Worm (Caenorhabditis elegans) whole organism, L4 larva: ENCODE data around the gene rla-2.

ENCODE experiments used
- F10B5.3 ChIP-seq: sonication (generic microtip); optimal IDR thresholded peaks from 2 replicates; lab custom pipeline; 2016; ENCODE audit warnings: mild to moderate bottlenecking, missing genetic modification characterization, missing compliant biosample characterization
- Y105C5A.15 ChIP-seq: fragments of 200-800 bp; sonication (Bioruptor generic); IDR thresholded peaks from 2 replicates; pipeline ENCODE4 v1.3.6; 2022; ENCODE audit warnings: missing genetic modification characterization, missing compliant biosample characterization
- aha-1 ChIP-seq: fragments of 150-350 bp; peaks from one replicate; lab custom pipeline; 2014; ENCODE audit warnings: missing biosample characterization, missing genetic modification characterization
- aly-2 ChIP-seq: sonication (generic microtip); optimal IDR thresholded peaks from 2 replicates; lab custom pipeline; 2018; ENCODE audit warnings: missing biosample characterization, missing genetic modification characterization
- ama-1 ChIP-seq: fragments of 150-350 bp; optimal IDR thresholded peaks from 2 replicates; lab custom pipeline; 2014; ENCODE audit warnings: inconsistent platforms, mixed read lengths
- attf-4 ChIP-seq: sonication (generic microtip); optimal IDR thresholded peaks from 3 replicates; lab custom pipeline; 2017; ENCODE audit warnings: missing biosample characterization, missing genetic modification characterization
- ceh-20 ChIP-seq: fragments of 200-800 bp; sonication (Bioruptor generic); IDR thresholded peaks from 2 replicates; pipeline ENCODE4 v1.3.6; 2022; ENCODE audit warnings: missing genetic modification reagents, missing genetic modification characterization, missing compliant biosample characterization
- ceh-28 ChIP-seq: fragments of 150-350 bp; optimal IDR thresholded peaks from 2 replicates; lab custom pipeline; 2014; ENCODE audit warnings: missing biosample characterization, missing genetic modification reagents, missing genetic modification characterization
- ceh-32 ChIP-seq: sonication (generic microtip); optimal IDR thresholded peaks from 2 replicates; lab custom pipeline; 2016; ENCODE audit warnings: mild to moderate bottlenecking, missing genetic modification characterization, missing compliant biosample characterization; ENCODE audit not compliant: poor library complexity
- daf-12 ChIP-seq: fragments of 150-350 bp; optimal IDR thresholded peaks from 2 replicates; lab custom pipeline; 2014; ENCODE audit warnings: missing biosample characterization, missing genetic modification reagents, missing genetic modification characterization
- daf-16 ChIP-seq, 3 experiments: sonication (generic microtip); optimal IDR thresholded peaks; 2 replicates each; lab custom pipeline; 2016 to 2017; ENCODE audit warnings: missing genetic modification characterization in 3 of 3, missing genetic modification reagents in 3 of 3, mild to moderate bottlenecking in 2 of 3, missing compliant biosample characterization in 2 of 3, missing biosample characterization in 1 of 3, moderate library complexity in 1 of 3
- daf-8 ChIP-seq: fragments of 200-800 bp; sonication (Bioruptor generic); IDR thresholded peaks from 2 replicates; pipeline ENCODE4 v1.3.6; 2022; ENCODE audit warnings: missing genetic modification characterization, missing compliant biosample characterization
- dmd-6 ChIP-seq: fragments of 200-800 bp; sonication (Bioruptor generic); IDR thresholded peaks from 2 replicates; pipeline ENCODE4 v1.3.6; 2022; ENCODE audit warnings: missing genetic modification reagents, missing genetic modification characterization, missing compliant biosample characterization
- egl-27 ChIP-seq: sonication (generic microtip); optimal IDR thresholded peaks from 3 replicates; lab custom pipeline; 2017; ENCODE audit warnings: missing biosample characterization, missing genetic modification reagents, missing genetic modification characterization
- egl-43 ChIP-seq: fragments of 200-800 bp; sonication (Bioruptor generic); IDR thresholded peaks from 2 replicates; pipeline ENCODE4 v1.3.6; 2022; ENCODE audit warnings: missing genetic modification reagents, missing genetic modification characterization, missing compliant biosample characterization
- gei-8 ChIP-seq: fragments of 200-800 bp; sonication (Bioruptor generic); optimal IDR thresholded peaks from 2 replicates; lab custom pipeline; 2018; ENCODE audit warnings: mild to moderate bottlenecking, missing genetic modification characterization, missing compliant biosample characterization
- hlh-30 ChIP-seq: sonication (generic microtip); optimal IDR thresholded peaks from 2 replicates; lab custom pipeline; 2017; ENCODE audit warnings: antibody characterized with exemption, mild to moderate bottlenecking, missing genetic modification characterization, missing compliant biosample characterization; ENCODE audit not compliant: insufficient read depth
- jun-1 ChIP-seq: fragments of 150-350 bp; optimal IDR thresholded peaks from 2 replicates; lab custom pipeline; 2014; ENCODE audit warnings: missing biosample characterization, missing genetic modification reagents, missing genetic modification characterization
- lin-1 ChIP-seq: fragments of 200-800 bp; sonication (Bioruptor generic); IDR thresholded peaks from 2 replicates; pipeline ENCODE4 v1.3.6; 2022; ENCODE audit warnings: missing genetic modification reagents, missing genetic modification characterization, missing compliant biosample characterization
- lin-15B ChIP-seq: fragments of 150-350 bp; sonication (generic microtip); optimal IDR thresholded peaks from 3 replicates; lab custom pipeline; 2014; ENCODE audit warnings: missing biosample characterization, missing genetic modification characterization
- lin-38 ChIP-seq: fragments of 200-800 bp; sonication (Bioruptor generic); IDR thresholded peaks from 2 replicates; pipeline ENCODE4 v1.3.6; 2022; ENCODE audit warnings: missing genetic modification reagents, missing genetic modification characterization, missing compliant biosample characterization
- lin-39 ChIP-seq: fragments of 150-350 bp; optimal IDR thresholded peaks from 2 replicates; lab custom pipeline; 2014; ENCODE audit warnings: missing biosample characterization, missing genetic modification reagents, missing genetic modification characterization
- lir-3 ChIP-seq: sonication (generic microtip); optimal IDR thresholded peaks from 2 replicates; lab custom pipeline; 2016; ENCODE audit warnings: mild to moderate bottlenecking, missing genetic modification characterization, missing compliant biosample characterization
- lsy-2 ChIP-seq, 2 experiments: fragments of 150-350 bp in 1 of 2; sonication (generic microtip) in 1 of 2; optimal IDR thresholded peaks; 2 replicates each; lab custom pipeline; 2014 to 2017; ENCODE audit warnings: missing biosample characterization in 2 of 2, missing genetic modification characterization in 2 of 2
- madf-5 ChIP-seq, 2 experiments: fragments of 200-800 bp; sonication (Bioruptor generic); IDR thresholded peaks; 2 replicates each; pipeline ENCODE4 v1.3.6; 2022; ENCODE audit warnings: missing compliant biosample characterization in 2 of 2, missing genetic modification characterization in 2 of 2
- madf-9 ChIP-seq: fragments of 200-800 bp; sonication (Bioruptor generic); conservative IDR thresholded peaks from 2 replicates; pipeline ENCODE4 v1.3.6; 2022; ENCODE audit warnings: missing genetic modification reagents, missing genetic modification characterization, missing compliant biosample characterization
- mdl-1 ChIP-seq, 2 experiments: fragments of 150-350 bp in 1 of 2; sonication (generic microtip) in 1 of 2; optimal IDR thresholded peaks; 2 replicates each; lab custom pipeline; 2014 to 2017; ENCODE audit warnings: missing biosample characterization in 2 of 2, missing genetic modification characterization in 2 of 2
- mdt-29 ChIP-seq: fragments of 200-800 bp; sonication (Bioruptor generic); IDR thresholded peaks from 2 replicates; pipeline ENCODE4 v1.3.6; 2022; ENCODE audit warnings: missing genetic modification reagents, missing genetic modification characterization, missing compliant biosample characterization
- mes-2 ChIP-seq: sonication (generic microtip); optimal IDR thresholded peaks from 2 replicates; lab custom pipeline; 2016; ENCODE audit warnings: missing genotype, mild to moderate bottlenecking, missing genetic modification characterization, missing compliant biosample characterization; ENCODE audit not compliant: poor library complexity, severe bottlenecking
- mxl-2 ChIP-seq: fragments of 200-800 bp; sonication (Bioruptor generic); conservative IDR thresholded peaks from 2 replicates; pipeline ENCODE4 v1.3.6; 2022; ENCODE audit warnings: missing genetic modification reagents, missing genetic modification characterization, missing compliant biosample characterization
- nhr-102 ChIP-seq: sonication (generic microtip); optimal IDR thresholded peaks from 2 replicates; lab custom pipeline; 2016; ENCODE audit warnings: mild to moderate bottlenecking, missing genetic modification characterization, moderate library complexity, missing compliant biosample characterization
- nhr-237 ChIP-seq: sonication (generic microtip); optimal IDR thresholded peaks from 2 replicates; lab custom pipeline; 2017; ENCODE audit warnings: missing biosample characterization, missing genetic modification characterization
- nhr-25 ChIP-seq: sonication (generic microtip); optimal IDR thresholded peaks from 2 replicates; lab custom pipeline; 2017; ENCODE audit warnings: missing genetic modification characterization, mild to moderate bottlenecking, missing compliant biosample characterization, antibody characterized with exemption, moderate library complexity, borderline replicate concordance; ENCODE audit not compliant: insufficient read depth
- nhr-41 ChIP-seq: fragments of 200-800 bp; sonication (Bioruptor generic); IDR thresholded peaks from 2 replicates; pipeline ENCODE4 v1.3.6; 2022; ENCODE audit warnings: missing genetic modification reagents, missing genetic modification characterization, missing compliant biosample characterization
- nhr-48 ChIP-seq: sonication (generic microtip); optimal IDR thresholded peaks from 2 replicates; lab custom pipeline; 2016; ENCODE audit warnings: mild to moderate bottlenecking, missing genetic modification characterization, missing compliant biosample characterization
- nhr-77 ChIP-seq: fragments of 150-350 bp; optimal IDR thresholded peaks from 2 replicates; lab custom pipeline; 2014; ENCODE audit warnings: missing biosample characterization, missing genetic modification characterization
- pha-4 ChIP-seq, 2 experiments: fragments of 150-350 bp in 1 of 2; fragments of 200-800 bp in 1 of 2; sonication (Bioruptor generic) in 1 of 2; IDR thresholded peaks in 1 of 2; optimal IDR thresholded peaks in 1 of 2; 2 replicates each; pipeline versions ENCODE4 v1.3.6 to Lab custom; 2014 to 2022; ENCODE audit warnings: missing genetic modification characterization in 2 of 2, missing genetic modification reagents in 2 of 2, missing biosample characterization in 1 of 2, missing compliant biosample characterization in 1 of 2
- rbr-2 ChIP-seq: sonication (generic microtip); optimal IDR thresholded peaks from 2 replicates; lab custom pipeline; 2016; ENCODE audit warnings: missing genotype, missing genetic modification characterization, missing compliant biosample characterization
- set-16 ChIP-seq: fragments of 200-800 bp; sonication (Bioruptor generic); IDR thresholded peaks from 2 replicates; pipeline ENCODE4 v1.3.6; 2022; ENCODE audit warnings: missing genetic modification reagents, missing genetic modification characterization, missing compliant biosample characterization
- snpc-1.2 ChIP-seq: fragments of 200-800 bp; sonication (Bioruptor generic); IDR thresholded peaks from 2 replicates; pipeline ENCODE4 v1.3.6; 2022; ENCODE audit warnings: missing genetic modification reagents, missing genetic modification characterization, missing compliant biosample characterization
- unc-39 ChIP-seq: sonication (generic microtip); optimal IDR thresholded peaks from 2 replicates; lab custom pipeline; 2017; ENCODE audit warnings: missing biosample characterization, missing genetic modification characterization
- vab-7 ChIP-seq: fragments of 200-800 bp; sonication (Bioruptor generic); IDR thresholded peaks from 2 replicates; pipeline ENCODE4 v1.3.6; 2022; ENCODE audit warnings: missing genetic modification reagents, missing genetic modification characterization, missing compliant biosample characterization
- zip-11 ChIP-seq: fragments of 200-800 bp; sonication (Bioruptor generic); IDR thresholded peaks from 2 replicates; pipeline ENCODE4 v1.3.6; 2022; ENCODE audit warnings: missing genetic modification characterization, missing compliant biosample characterization

Gene rla-2

ce11 chrIV:13348592-13348991, 21.5 kb downstream of the rla-2 start, which contains the start of gene W02A2.12:
TSS of gene W02A2.12 (minus strand) at chrIV:13348831.
- TF ChIP-seq ceh-32 (tag; lab: Kevin White, UChicago) (no peak), madf-5 (GFP tag; IDR thresholded peaks at IDR 0.05; lab: Robert Waterston, UW) (no peak), pha-4 (GFP tag; IDR thresholded peaks at IDR 0.05; lab: Robert Waterston, UW) (peak; percentile 77; the same call in 1 of the 2 replicates), pha-4 (tag; optimal IDR thresholded peaks at IDR 0.05; lab: Kevin White, UChicago) (no peak), egl-27 (tag; lab: Kevin White, UChicago) (no peak), jun-1 (no peak), nhr-237 (tag; lab: Kevin White, UChicago) (no peak), hlh-30 (no peak), ama-1 (lab: Kevin White, UChicago) (no peak), nhr-25 (tag; lab: Kevin White, UChicago) (no peak), Y105C5A.15 (GFP tag; lab: Robert Waterston, UW) (0 out of 2 replicates have a peak, but pooled peaks have one; percentile 34), unc-39 (tag; lab: Kevin White, UChicago) (no peak), lir-3 (tag; lab: Kevin White, UChicago) (no peak), set-16 (GFP tag; lab: Robert Waterston, UW) (peak; percentile 78), snpc-1.2 (GFP tag; lab: Robert Waterston, UW) (no peak), mdt-29 (no peak), rbr-2 (no peak), ceh-28 (tag; lab: Kevin White, UChicago) (no peak), aha-1 (no peak), F10B5.3 (tag; lab: Kevin White, UChicago) (no peak), madf-9 (no peak), nhr-102 (tag; lab: Kevin White, UChicago) (no peak), nhr-48 (tag; lab: Kevin White, UChicago) (no peak), lin-1 (GFP tag; lab: Robert Waterston, UW) (no peak), zip-11 (GFP tag; lab: Robert Waterston, UW) (no peak), lsy-2 (tag; optimal IDR thresholded peaks at IDR 0.05; lab: Kevin White, UChicago) (no peak), lin-15B (tag; lab: Kevin White, UChicago) (no peak), attf-4 (tag; lab: Kevin White, UChicago) (no peak), mes-2 (tag; lab: Kevin White, UChicago) (no peak), aly-2 (no peak), mdl-1 (tag; optimal IDR thresholded peaks at IDR 0.05; lab: Kevin White, UChicago) (no peak), dmd-6 (no peak), ceh-20 (GFP tag; lab: Robert Waterston, UW) (no peak), daf-16 (GFP tag; optimal IDR thresholded peaks at IDR 0.05; lab: Kevin White, UChicago) (no peak), daf-16 (tag; optimal IDR thresholded peaks at IDR 0.05; lab: Kevin White, UChicago) (no peak), vab-7 (GFP tag; lab: Robert Waterston, UW) (no peak), daf-12 (tag; lab: Kevin White, UChicago) (no peak), lin-39 (tag; lab: Kevin White, UChicago) (no peak), mxl-2 (GFP tag; lab: Robert Waterston, UW) (no peak), lin-38 (GFP tag; lab: Robert Waterston, UW) (peak; percentile 31; the same call in 1 of the 2 replicates), daf-8 (GFP tag; lab: Robert Waterston, UW) (no peak), egl-43 (peak; percentile 44; the same call in 1 of the 2 replicates), nhr-41 (GFP tag; lab: Robert Waterston, UW) (no peak), nhr-77 (tag; lab: Kevin White, UChicago) (no peak), gei-8 (GFP tag; lab: Kevin White, UChicago) (no peak)
